Worm (Caenorhabditis elegans) whole organism, L2 larva: ENCODE data around the gene F59B2.3.

ENCODE experiments used
- C34F6.9 ChIP-seq: fragments of 150-350 bp; optimal IDR thresholded peaks from 2 replicates; lab custom pipeline; 2014; ENCODE audit warnings: missing biosample characterization, missing genetic modification characterization
- F13H6.1 ChIP-seq: sonication (generic microtip); optimal IDR thresholded peaks from 2 replicates; lab custom pipeline; 2016; ENCODE audit warnings: missing genetic modification characterization, missing compliant biosample characterization
- ZK546.5 ChIP-seq: sonication (generic microtip); optimal IDR thresholded peaks from 2 replicates; lab custom pipeline; 2017; ENCODE audit warnings: missing biosample characterization, missing genetic modification characterization
- ama-1 ChIP-seq: fragments of 150-350 bp; optimal IDR thresholded peaks from 2 replicates; lab custom pipeline; 2018; ENCODE audit warnings: inconsistent platforms
- blmp-1 ChIP-seq: sonication (generic microtip); optimal IDR thresholded peaks from 2 replicates; lab custom pipeline; 2017; ENCODE audit warnings: missing genetic modification characterization, mild to moderate bottlenecking, missing compliant biosample characterization, antibody characterized with exemption, moderate library complexity; ENCODE audit not compliant: insufficient read depth
- crh-2 ChIP-seq: sonication (generic microtip); optimal IDR thresholded peaks from 2 replicates; lab custom pipeline; 2017; ENCODE audit warnings: missing biosample characterization, missing genetic modification characterization
- dmd-4 ChIP-seq: sonication (generic microtip); optimal IDR thresholded peaks from 2 replicates; lab custom pipeline; 2017; ENCODE audit warnings: missing biosample characterization, missing genetic modification characterization
- elt-1 ChIP-seq: fragments of 150-350 bp; optimal IDR thresholded peaks from 2 replicates; lab custom pipeline; 2014; ENCODE audit warnings: missing biosample characterization, missing genetic modification characterization
- elt-3 ChIP-seq: sonication (generic microtip); optimal IDR thresholded peaks from 2 replicates; lab custom pipeline; 2017; ENCODE audit warnings: missing biosample characterization, missing genetic modification characterization
- gmeb-1 ChIP-seq: fragments of 150-350 bp; optimal IDR thresholded peaks from 2 replicates; lab custom pipeline; 2014; ENCODE audit warnings: missing biosample characterization, missing genetic modification characterization
- lin-11 ChIP-seq: fragments of 150-350 bp; sonication (generic microtip); optimal IDR thresholded peaks from 2 replicates; lab custom pipeline; 2014; ENCODE audit warnings: missing biosample characterization, missing genetic modification characterization, inconsistent platforms, mixed read lengths
- lin-13 ChIP-seq: fragments of 150-350 bp; optimal IDR thresholded peaks from 2 replicates; lab custom pipeline; 2014; ENCODE audit warnings: missing biosample characterization, missing genetic modification reagents, missing genetic modification characterization
- lsy-2 ChIP-seq, 2 experiments: fragments of 150-350 bp in 1 of 2; sonication (generic microtip) in 1 of 2; optimal IDR thresholded peaks; 2 replicates each; lab custom pipeline; 2014 to 2017; ENCODE audit warnings: missing biosample characterization in 2 of 2, missing genetic modification characterization in 2 of 2
- mab-5 ChIP-seq: fragments of 150-350 bp; optimal IDR thresholded peaks from 2 replicates; lab custom pipeline; 2014; ENCODE audit warnings: missing biosample characterization, missing genetic modification characterization
- mbf-1 ChIP-seq: sonication (generic microtip); optimal IDR thresholded peaks from 2 replicates; lab custom pipeline; 2017; ENCODE audit warnings: missing biosample characterization, missing genetic modification characterization
- nhr-11 ChIP-seq: fragments of 150-350 bp; optimal IDR thresholded peaks from 2 replicates; lab custom pipeline; 2014; ENCODE audit warnings: missing biosample characterization, missing genetic modification characterization
- nhr-12 ChIP-seq: fragments of 150-350 bp; optimal IDR thresholded peaks from 2 replicates; lab custom pipeline; 2014; ENCODE audit warnings: missing biosample characterization, missing genetic modification characterization
- nhr-21 ChIP-seq: fragments of 150-350 bp; optimal IDR thresholded peaks from 2 replicates; lab custom pipeline; 2014; ENCODE audit warnings: missing biosample characterization, missing genetic modification characterization
- nhr-25 ChIP-seq: fragments of 150-350 bp; sonication (generic microtip); optimal IDR thresholded peaks from 3 replicates; lab custom pipeline; 2014; ENCODE audit warnings: missing biosample characterization, missing genetic modification characterization
- nhr-6 ChIP-seq: fragments of 150-350 bp; optimal IDR thresholded peaks from 2 replicates; lab custom pipeline; 2014; ENCODE audit warnings: missing biosample characterization, missing genetic modification characterization
- sem-4 ChIP-seq: fragments of 150-350 bp; optimal IDR thresholded peaks from 2 replicates; lab custom pipeline; 2014; ENCODE audit warnings: missing biosample characterization, missing genetic modification reagents, missing genetic modification characterization
- sma-3 ChIP-seq: sonication (generic microtip); optimal IDR thresholded peaks from 2 replicates; lab custom pipeline; 2016; ENCODE audit warnings: missing genetic modification reagents, missing genetic modification characterization, missing compliant biosample characterization
- sma-9 ChIP-seq, 2 experiments: fragments of 150-350 bp in 1 of 2; sonication (generic microtip) in 1 of 2; optimal IDR thresholded peaks; 2 replicates each; lab custom pipeline; 2014 to 2016; ENCODE audit warnings: missing genetic modification characterization in 2 of 2, mild to moderate bottlenecking in 1 of 2, missing biosample characterization in 1 of 2, missing compliant biosample characterization in 1 of 2, missing genetic modification reagents in 1 of 2, moderate library complexity in 1 of 2
- snpc-4 ChIP-seq: fragments of 150-350 bp; optimal IDR thresholded peaks from 2 replicates; lab custom pipeline; 2014; ENCODE audit warnings: missing biosample characterization, missing genetic modification characterization
- unc-55 ChIP-seq: fragments of 150-350 bp; sonication (generic microtip); optimal IDR thresholded peaks from 3 replicates; lab custom pipeline; 2014; ENCODE audit warnings: missing biosample characterization, missing genetic modification reagents, missing genetic modification characterization
- zag-1 ChIP-seq: fragments of 150-350 bp; optimal IDR thresholded peaks from 2 replicates; lab custom pipeline; 2014; ENCODE audit warnings: missing biosample characterization, missing genetic modification characterization

The F59B2.3 gene

DNA sequence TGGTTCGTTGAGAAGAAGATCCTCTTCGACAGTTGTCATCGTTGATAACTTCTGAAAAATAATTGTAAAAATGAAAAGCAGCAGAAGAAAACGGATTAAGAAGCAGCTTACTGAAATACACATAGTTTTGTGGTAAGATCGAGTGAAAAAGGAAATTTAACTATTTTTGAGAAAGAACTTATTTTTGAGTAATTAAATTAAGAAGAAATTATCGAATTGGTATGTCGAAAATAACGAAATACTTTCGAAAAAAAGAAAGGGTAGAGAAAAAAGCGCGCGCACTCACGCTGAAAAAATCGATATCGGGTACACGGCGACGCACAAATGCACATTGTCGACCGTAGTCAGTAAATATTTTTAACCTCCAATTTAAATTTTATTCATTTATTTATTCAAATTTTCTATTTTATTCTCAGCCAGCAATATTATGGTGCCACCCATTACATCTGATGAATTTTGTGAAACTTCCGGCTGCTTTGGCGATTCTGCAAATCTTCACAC is 43.4 kb downstream of the F59B2.3 start, which contains the start of the genes ZK643.5 and ZK643.2:
Gene ZK643.5 (minus strand): TSS at position 51 of the 501 bp plus-strand sequence.
Gene ZK643.2 (plus strand): TSS at position 395 of the 501 bp plus-strand sequence.
- no peak for TF ChIP-seq nhr-11
- TF ChIP-seq sma-9 (GFP tag; optimal IDR thresholded peaks at IDR 0.05; lab: Kevin White, UChicago) = peak; percentile 75
- no peak for TF ChIP-seq sma-9 (tag; optimal IDR thresholded peaks at IDR 0.05; lab: Kevin White, UChicago)
- TF ChIP-seq C34F6.9 (tag; lab: Kevin White, UChicago) = peak; percentile 79
- TF ChIP-seq ama-1 (lab: Kevin White, UChicago) = no peak
- peak; percentile 59 for TF ChIP-seq lin-13 (GFP tag; lab: Kevin White, UChicago)
- peak; percentile 52 for TF ChIP-seq mab-5 (tag; lab: Kevin White, UChicago)
- peak; percentile 7 for TF ChIP-seq lin-11 (tag; lab: Kevin White, UChicago)
- no peak for TF ChIP-seq nhr-25 (tag; lab: Kevin White, UChicago)
- TF ChIP-seq unc-55 = peak; percentile 89
- peak; percentile 53 for TF ChIP-seq sma-3 (GFP tag; lab: Kevin White, UChicago)
- peak; percentile 72 for TF ChIP-seq gmeb-1 (tag; lab: Kevin White, UChicago)
- TF ChIP-seq lsy-2 (tag; optimal IDR thresholded peaks at IDR 0.05; lab: Kevin White, UChicago) = peak; percentile 81 to 97
- TF ChIP-seq sem-4 (tag; lab: Kevin White, UChicago) = peak; percentile 50
- no peak for TF ChIP-seq elt-3
- peak; percentile 35 for TF ChIP-seq nhr-21 (tag; lab: Kevin White, UChicago)
- peak; percentile 65 for TF ChIP-seq F13H6.1 (tag; lab: Kevin White, UChicago)
- TF ChIP-seq elt-1 (tag; lab: Kevin White, UChicago) = no peak
- TF ChIP-seq crh-2 = peak; percentile 73
- TF ChIP-seq nhr-12 (tag; lab: Kevin White, UChicago) = no peak
- TF ChIP-seq zag-1 = peak; percentile 4
- no peak for TF ChIP-seq dmd-4 (tag; lab: Kevin White, UChicago)
- TF ChIP-seq nhr-6 (tag; lab: Kevin White, UChicago) = peak; percentile 30
- peak; percentile 33 for TF ChIP-seq snpc-4 (tag; lab: Kevin White, UChicago)
- TF ChIP-seq mbf-1 = no peak

DNA sequence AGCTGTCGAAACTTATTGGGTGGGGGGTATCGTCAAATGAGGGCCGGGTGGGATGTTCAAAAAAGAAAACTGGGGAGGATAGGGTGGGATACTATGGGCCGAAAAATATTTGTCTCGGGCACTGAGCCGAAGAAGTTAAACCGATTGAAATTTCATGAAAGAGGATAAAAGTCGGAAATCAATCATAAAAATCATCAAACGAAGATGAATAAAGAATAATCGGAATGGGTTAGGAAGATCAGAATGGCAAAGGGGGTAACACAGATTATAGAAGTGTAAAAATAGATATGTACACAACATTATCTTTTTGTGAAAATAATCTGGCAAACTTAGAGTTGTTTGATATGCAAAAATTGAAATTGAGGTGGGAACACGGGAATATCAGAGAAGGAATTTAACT is 44.0 kb downstream of the F59B2.3 start:
- TF ChIP-seq ama-1 (lab: Kevin White, UChicago) (no peak), sma-3 (GFP tag; lab: Kevin White, UChicago) (no peak), crh-2 (no peak), nhr-21 (tag; lab: Kevin White, UChicago) (no peak), blmp-1 (tag; lab: Kevin White, UChicago) (no peak), lin-13 (GFP tag; lab: Kevin White, UChicago) (no peak), nhr-25 (tag; lab: Kevin White, UChicago) (no peak), lsy-2 (tag; optimal IDR thresholded peaks at IDR 0.05; lab: Kevin White, UChicago) (no peak)

DNA sequence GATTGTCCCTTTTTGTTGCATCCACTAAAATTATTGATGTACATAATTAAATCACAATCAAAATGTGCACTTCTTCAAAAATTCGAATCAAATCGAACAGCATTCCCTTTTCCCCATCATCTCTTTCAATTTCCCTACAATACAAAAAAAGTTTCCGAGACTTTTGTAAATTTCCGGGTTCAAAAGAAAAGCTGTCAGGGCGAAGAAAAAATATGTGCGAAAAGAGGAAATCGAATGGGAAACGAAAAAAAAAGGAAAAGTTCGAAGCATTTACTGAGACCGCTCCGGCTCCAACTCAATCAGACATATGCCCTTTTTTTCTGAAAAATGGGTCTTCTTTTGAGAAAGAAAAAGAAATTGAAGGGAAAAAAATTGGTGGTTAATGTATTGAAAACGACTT is 50.4 kb downstream of the F59B2.3 start:
- no peak for TF ChIP-seq ZK546.5 (tag; lab: Kevin White, UChicago)
